Worm (Caenorhabditis elegans): ENCODE results near the gene epc-1.

The epc-1 gene

DNA sequence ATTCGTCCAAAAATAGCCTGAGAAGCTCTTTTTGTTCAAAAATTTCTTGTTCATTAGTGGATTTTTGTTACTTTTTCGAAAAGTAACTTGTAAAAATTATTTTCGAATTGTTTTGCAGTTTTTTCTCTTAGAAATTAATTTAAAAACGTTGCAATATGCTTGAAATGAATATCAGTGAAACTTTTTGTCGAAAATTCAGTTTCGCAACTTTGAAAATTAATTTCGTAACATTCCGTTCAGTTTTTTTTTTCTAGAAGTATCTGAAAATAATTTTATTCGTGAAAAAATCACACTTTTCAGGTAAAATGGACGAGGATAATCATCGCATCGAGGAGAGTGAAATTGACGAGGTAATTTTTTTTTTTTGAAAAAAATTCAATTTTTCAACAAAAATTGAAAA, 603 bp upstream of the epc-1 start, which contains the start of gene Y111B2A.12:
Gene Y111B2A.12 (plus strand): TSS at position 301 of the 400 bp plus-strand sequence.
- no peak for TF ChIP-seq lir-1 (GFP tag; conservative IDR thresholded peaks at IDR 0.05)
- TF ChIP-seq ekl-4 (GFP tag; IDR thresholded peaks at IDR 0.05), result no peak

ce11 chrIII:12607302-12607701, 1.1 kb downstream of the epc-1 start:
- TF ChIP-seq dpff-1 (tag; optimal IDR thresholded peaks at IDR 0.05) (peak; percentile 88), Y67H2A.10 (GFP tag; conservative IDR thresholded peaks at IDR 0.05) (no peak), bed-1 (GFP tag; IDR thresholded peaks at IDR 0.05) (0 out of 2 replicates have a peak, but pooled peaks have one; percentile 22), madf-10 (tag; optimal IDR thresholded peaks at IDR 0.05) (no peak), rec-8 (tag; optimal IDR thresholded peaks at IDR 0.05) (no peak), egrh-3 (GFP tag; IDR thresholded peaks at IDR 0.05) (no peak), lag-1 (GFP tag; IDR thresholded peaks at IDR 0.05) (no peak), ztf-26 (tag; optimal IDR thresholded peaks at IDR 0.05) (no peak), F10E7.11 (tag; optimal IDR thresholded peaks at IDR 0.05) (peak; percentile 94), lir-1 (GFP tag; conservative IDR thresholded peaks at IDR 0.05) (no peak), cebp-2 (GFP tag; IDR thresholded peaks at IDR 0.05) (peak; percentile 77), ceh-40 (GFP tag; IDR thresholded peaks at IDR 0.05) (no peak), mel-28 (tag; optimal IDR thresholded peaks at IDR 0.05; ENCODE audit: borderline replicate concordance) (peak; percentile 23), ama-1 (optimal IDR thresholded peaks at IDR 0.05) (peak; percentile 82), ama-1 (GFP tag; optimal IDR thresholded peaks at IDR 0.05) (no peak), hmg-20 (GFP tag; IDR thresholded peaks at IDR 0.05) (0 out of 2 replicates have a peak, but pooled peaks have one; percentile 15), sptf-2 (GFP tag; optimal IDR thresholded peaks at IDR 0.05) (no peak), ekl-4 (GFP tag; IDR thresholded peaks at IDR 0.05) (no peak), lin-54 (GFP tag; optimal IDR thresholded peaks at IDR 0.05) (no peak), rpc-1 (optimal IDR thresholded peaks at IDR 0.05) (no peak), rpc-1 (tag; optimal IDR thresholded peaks at IDR 0.05) (no peak), aptf-3 (GFP tag; IDR thresholded peaks at IDR 0.05) (0 out of 2 replicates have a peak, but pooled peaks have one; percentile 33), aptf-2 (GFP tag; conservative IDR thresholded peaks at IDR 0.05) (0 out of 2 replicates have a peak, but pooled peaks have one; percentile 43), nfyb-1 (GFP tag; IDR thresholded peaks at IDR 0.05) (peak; percentile 48; the same call in 1 of the 2 replicates), F57A8.1 (GFP tag; optimal IDR thresholded peaks at IDR 0.05) (no peak), Y56A3A.18 (GFP tag; IDR thresholded peaks at IDR 0.05) (0 out of 2 replicates have a peak, but pooled peaks have one; percentile 15), F39B2.1 (GFP tag; IDR thresholded peaks at IDR 0.05) (0 out of 2 replicates have a peak, but pooled peaks have one; percentile 37), hlh-26 (GFP tag; conservative IDR thresholded peaks at IDR 0.05) (0 out of 2 replicates have a peak, but pooled peaks have one; percentile 62), ceh-79 (tag; optimal IDR thresholded peaks at IDR 0.05) (peak; percentile 89), lin-35 (GFP tag; optimal IDR thresholded peaks at IDR 0.05) (peak in 1 of 3 experiments; percentile 1), B0261.1 (tag; optimal IDR thresholded peaks at IDR 0.05) (peak; percentile 16), nfya-2 (GFP tag; IDR thresholded peaks at IDR 0.05) (no peak), dpl-1 (GFP tag; optimal IDR thresholded peaks at IDR 0.05) (no peak), ceh-100 (GFP tag; IDR thresholded peaks at IDR 0.05) (0 out of 2 replicates have a peak, but pooled peaks have one; percentile 15), athp-1 (tag; optimal IDR thresholded peaks at IDR 0.05) (peak; percentile 79), ztf-3 (GFP tag; optimal IDR thresholded peaks at IDR 0.05) (peak; percentile 26), tbx-9 (tag; optimal IDR thresholded peaks at IDR 0.05; ENCODE audit: borderline replicate concordance) (peak; percentile 70), fkh-3 (tag; optimal IDR thresholded peaks at IDR 0.05) (peak; percentile 56), ccch-3 (GFP tag; optimal IDR thresholded peaks at IDR 0.05) (no peak), dox-1 (GFP tag; IDR thresholded peaks at IDR 0.05) (peak; percentile 11; the same call in 1 of the 2 replicates), Y79H2A.3 (GFP tag; conservative IDR thresholded peaks at IDR 0.05) (0 out of 2 replicates have a peak, but pooled peaks have one; percentile 25), hlh-12 (tag; optimal IDR thresholded peaks at IDR 0.05) (no peak), unc-130 (GFP tag; optimal IDR thresholded peaks at IDR 0.05) (no peak), repo-1 (tag; optimal IDR thresholded peaks at IDR 0.05) (no peak), him-1 (tag; optimal IDR thresholded peaks at IDR 0.05) (no peak), attf-5 (GFP tag; optimal IDR thresholded peaks at IDR 0.05) (peak; percentile 10), F52B5.7 (tag; optimal IDR thresholded peaks at IDR 0.05) (peak; percentile 55)
